Fruit fly (Drosophila melanogaster): ENCODE data around the gene Nepl7.

dm6 chr2L:12623099-12623498 lies 46.4 kb downstream of the Nepl7 start:
- TF ChIP-seq CG12768 (GFP tag; optimal IDR thresholded peaks at IDR 0.05) (no peak), bab1 (GFP tag; optimal IDR thresholded peaks at IDR 0.05) (no peak), Hr96 (GFP tag; optimal IDR thresholded peaks at IDR 0.05) (no peak), CG33017 (tag; optimal IDR thresholded peaks at IDR 0.05) (no peak), Clk (GFP tag; optimal IDR thresholded peaks at IDR 0.05) (no peak), Mnt (GFP tag; optimal IDR thresholded peaks at IDR 0.05) (no peak)
